Fruit fly (Drosophila melanogaster) ovary, adult (tissue): ENCODE data around the gene CG1791.

Source experiments
- CG17801 ChIP-seq: fragments of 200-800 bp; optimal IDR thresholded peaks from 2 replicates; lab custom pipeline; 2019; ENCODE audit warnings: missing biosample characterization, mild to moderate bottlenecking, missing genetic modification characterization, moderate library complexity; ENCODE audit not compliant: partially characterized antibody

The CG1791 gene

dm6 chrX:9964778-9965291, at the start of gene CG1791, which contains the start of gene CG1889:
Gene CG1791 (minus strand): TSS chrX:9964878.
Gene CG1889 (plus strand): TSS chrX:9965241.
- TF ChIP-seq CG17801 (GFP tag; lab: Kevin White, UChicago): no peak

DNA sequence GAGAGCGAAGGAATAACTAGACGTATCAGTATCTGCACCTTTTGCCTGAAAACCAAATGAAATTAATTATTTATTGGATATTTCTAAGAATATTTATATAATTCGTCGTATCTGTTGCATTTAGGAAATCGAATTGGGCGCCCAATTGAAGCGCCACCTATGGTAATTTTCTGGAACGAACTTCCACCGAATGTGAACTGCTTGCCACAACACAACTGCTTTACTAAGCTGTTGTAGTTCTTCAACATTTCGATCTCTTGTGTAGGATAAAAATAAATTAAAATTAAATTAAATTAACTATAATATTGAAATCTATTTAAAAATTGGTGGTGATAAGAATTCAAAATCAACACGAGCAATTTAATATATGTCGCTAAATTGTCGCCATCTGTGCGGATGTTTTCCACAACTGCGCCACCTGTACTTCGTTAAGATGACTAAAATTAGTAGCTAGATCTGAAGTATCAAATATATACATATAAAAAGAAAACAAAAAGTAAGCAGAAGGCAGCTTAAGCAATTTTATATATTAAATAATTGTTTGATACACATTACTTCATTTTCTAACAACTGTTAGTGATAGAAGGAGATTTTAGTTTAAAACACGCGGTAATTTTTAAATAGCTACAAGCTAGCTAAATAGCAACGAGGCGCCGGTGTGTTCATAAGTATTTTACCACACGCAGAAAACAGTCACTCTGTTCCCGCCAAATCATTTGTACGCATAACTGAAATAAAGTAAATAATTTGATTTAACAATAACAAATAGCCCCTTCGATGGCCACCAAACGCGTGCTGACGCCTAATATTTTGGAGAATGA, 45.3 kb upstream of the CG1791 start, which contains the start of gene Dna2:
Gene Dna2, plus strand, starts transcription at position 688 of the 821 bp plus-strand sequence.
- no peak for TF ChIP-seq CG17801 (GFP tag; lab: Kevin White, UChicago)

DNA sequence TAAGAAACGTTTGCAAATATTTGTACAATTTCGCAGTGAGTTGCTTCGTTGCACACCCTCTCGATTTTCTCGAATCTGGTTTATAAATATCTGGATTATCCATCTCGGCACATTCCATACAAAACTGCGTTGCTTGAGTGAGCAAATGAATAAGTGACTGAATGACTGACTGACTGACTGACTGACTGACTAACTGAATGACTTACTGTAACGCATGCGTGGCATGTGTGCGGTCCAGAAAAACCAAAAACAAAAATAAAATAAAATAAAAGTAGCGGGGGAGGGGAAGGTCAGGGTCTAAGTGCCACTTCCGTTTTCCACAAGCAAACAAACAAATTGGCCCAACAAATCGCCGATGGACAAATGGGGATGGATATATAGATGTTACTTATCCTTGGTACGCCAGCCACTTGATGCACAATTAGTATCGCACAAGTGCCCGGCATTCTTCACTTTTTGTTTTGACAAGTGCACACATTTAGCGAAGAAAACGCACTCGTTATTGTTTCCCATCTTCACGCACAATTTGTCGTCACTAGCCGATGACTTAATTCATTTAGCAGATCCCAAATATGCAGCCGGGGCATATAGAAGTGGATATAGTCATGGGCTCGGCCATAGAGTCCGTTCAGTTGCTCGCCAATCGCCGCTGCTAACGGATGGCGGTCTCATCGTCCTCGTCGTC, 44.0 kb upstream of the CG1791 start, which contains the start of gene CG33557:
Gene CG33557, plus strand, starts transcription at position 635 of the 685 bp plus-strand sequence.
- TF ChIP-seq CG17801 (GFP tag; lab: Kevin White, UChicago): no peak

DNA sequence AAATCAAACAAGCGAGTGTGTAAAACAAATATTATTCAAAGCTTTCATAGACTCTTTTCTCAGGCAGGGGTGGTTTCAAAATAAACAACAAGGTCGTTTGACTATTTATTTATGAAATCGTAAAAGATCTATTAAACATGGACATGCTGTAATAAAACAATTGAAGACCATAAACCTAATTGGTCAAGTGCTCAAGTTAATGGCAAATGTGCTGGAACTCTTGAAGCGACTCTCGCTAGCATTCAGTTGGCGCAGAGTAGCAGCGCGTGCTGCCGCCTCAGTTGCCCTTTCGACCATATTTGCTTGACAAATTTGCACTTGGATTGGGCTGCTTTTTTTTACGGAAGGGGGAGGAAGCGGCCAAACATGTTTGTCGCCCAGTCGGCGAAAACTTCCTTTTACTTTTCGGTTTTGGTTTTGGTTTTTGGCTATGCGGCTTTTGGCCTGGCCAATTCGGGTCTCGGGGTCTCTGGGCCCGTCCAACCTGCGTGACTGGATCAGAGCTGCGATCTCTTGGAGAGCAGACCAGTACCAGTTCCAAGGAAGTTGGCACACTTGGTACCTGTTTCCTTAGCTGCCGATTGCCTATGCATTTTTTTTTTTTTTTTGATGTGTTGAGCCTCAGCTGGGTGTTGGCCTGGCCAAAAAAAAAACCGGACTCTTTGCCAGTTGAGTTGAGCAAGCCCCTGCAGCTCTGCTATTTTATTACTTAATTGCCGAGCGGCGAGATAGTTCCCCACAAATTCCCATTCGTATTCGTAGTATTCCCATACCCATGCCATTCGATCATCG, 28.9 kb upstream of the CG1791 start:
- no peak for TF ChIP-seq CG17801 (GFP tag; lab: Kevin White, UChicago)

dm6 chrX:9992934-9993333, 28.3 kb upstream of the CG1791 start:
- no peak for TF ChIP-seq CG17801 (GFP tag; lab: Kevin White, UChicago)

DNA sequence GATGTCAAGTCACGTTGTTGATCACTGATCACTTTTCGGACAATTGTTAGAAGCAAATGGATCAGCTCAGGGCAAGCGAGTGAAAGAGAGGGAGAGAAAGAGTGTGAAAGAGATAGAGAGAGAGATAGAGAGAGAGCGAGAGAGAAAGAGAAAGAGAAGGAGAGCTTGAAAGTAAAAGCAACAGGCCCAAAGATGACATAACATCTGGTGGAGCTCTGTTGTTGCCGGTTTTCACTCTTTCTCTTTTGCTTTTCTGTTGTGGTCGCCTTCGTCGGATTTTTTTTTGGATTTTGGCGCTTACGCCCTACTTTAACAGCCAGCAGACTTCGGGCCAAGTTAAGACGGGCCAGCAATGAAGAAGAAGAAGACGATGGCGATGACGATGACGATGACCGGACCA, 26.3 kb upstream of the CG1791 start:
- TF ChIP-seq CG17801 (GFP tag; lab: Kevin White, UChicago): no peak

dm6 chrX:9989154-9989787, 24.6 kb upstream of the CG1791 start, which contains the start of gene CG32694:
Gene CG32694 (plus strand): TSS chrX:9989690.
- TF ChIP-seq CG17801 (GFP tag; lab: Kevin White, UChicago): no peak

DNA sequence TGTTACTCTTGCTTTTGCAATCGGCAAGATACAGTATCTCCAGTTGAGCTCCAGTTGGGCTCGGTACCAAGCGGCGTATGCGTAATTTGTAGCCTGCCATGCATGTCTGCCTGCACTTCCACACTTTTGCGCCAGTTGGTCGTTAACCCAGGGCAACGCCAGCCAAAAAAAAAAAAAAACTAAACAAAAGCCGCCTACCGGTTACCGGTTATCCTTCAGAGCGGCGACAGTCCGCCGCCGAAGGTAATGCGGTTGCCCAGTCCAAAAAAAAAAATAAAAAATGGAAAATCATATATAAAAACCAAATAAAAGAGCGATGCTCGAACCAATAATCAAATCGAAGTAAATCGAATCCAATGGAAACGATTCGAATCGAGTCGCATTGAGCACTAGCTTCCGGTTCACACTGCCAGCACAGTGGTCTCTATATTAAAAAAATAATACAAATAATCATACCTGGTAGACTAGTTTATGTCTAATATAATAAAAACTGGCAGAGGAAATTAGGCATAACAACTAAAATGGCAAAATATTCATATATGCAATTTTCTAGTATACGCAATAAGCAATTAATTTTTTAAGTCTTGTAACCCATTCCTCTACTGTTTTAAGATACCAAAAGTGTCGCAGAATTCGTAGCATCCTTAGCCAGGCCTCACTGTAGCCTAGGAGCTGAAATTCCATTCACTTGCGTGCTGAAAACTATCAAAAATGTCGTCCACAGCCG, 22.8 kb upstream of the CG1791 start:
- no peak for TF ChIP-seq CG17801 (GFP tag; lab: Kevin White, UChicago)

DNA sequence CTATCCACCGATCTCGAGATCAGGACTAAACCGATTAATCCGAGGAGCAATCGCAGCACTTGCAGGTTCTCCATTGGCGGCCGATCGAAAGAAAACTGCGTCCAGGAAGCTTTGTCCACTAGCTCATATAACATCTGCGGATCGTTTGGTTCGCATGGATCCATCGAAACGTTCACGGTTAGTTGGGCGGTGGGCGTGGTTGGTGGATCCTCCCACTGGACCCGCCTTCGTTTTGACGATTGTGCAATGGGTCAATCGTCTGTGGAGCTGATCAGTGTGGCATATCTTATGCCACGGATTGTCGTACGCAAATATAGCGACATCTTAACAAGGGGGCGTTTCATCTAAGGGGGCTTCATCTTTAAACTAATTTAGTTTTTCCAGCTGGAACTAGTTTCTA, 15.8 kb upstream of the CG1791 start, which contains the start of gene CG15252:
Gene CG15252, minus strand, starts transcription at position 101 of the 400 bp plus-strand sequence.
- TF ChIP-seq CG17801 (GFP tag; lab: Kevin White, UChicago): no peak

dm6 chrX:9977305-9977704, 12.6 kb upstream of the CG1791 start, which contains the start of gene CG43386:
Gene CG43386 (minus strand): TSS chrX:9977405.
- no peak for TF ChIP-seq CG17801 (GFP tag; lab: Kevin White, UChicago)

DNA sequence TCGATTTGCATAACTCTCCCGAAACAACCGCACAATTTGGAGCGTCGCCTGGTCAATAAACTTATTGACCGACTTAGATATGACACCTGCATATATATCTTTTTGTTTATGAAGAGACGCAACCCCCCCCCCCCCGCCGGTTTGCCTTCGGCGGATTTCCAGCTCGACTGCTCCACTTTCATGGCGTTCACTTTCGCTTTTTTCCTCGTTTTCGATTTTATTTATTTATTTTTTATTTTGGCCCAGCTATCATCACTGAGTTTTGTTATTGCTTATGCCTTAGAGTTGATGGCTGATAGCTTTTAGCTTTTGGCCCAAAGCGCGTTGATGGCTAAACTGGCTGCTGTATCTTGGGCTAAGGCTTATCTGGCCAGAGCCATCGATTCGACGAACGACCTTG, 11.3 kb upstream of the CG1791 start:
- TF ChIP-seq CG17801 (GFP tag; lab: Kevin White, UChicago): no peak

- no peak for TF ChIP-seq CG17801 (GFP tag; lab: Kevin White, UChicago)
Measured at dm6 chrX:9932296-9932892, 32.3 kb downstream of the CG1791 start.

DNA sequence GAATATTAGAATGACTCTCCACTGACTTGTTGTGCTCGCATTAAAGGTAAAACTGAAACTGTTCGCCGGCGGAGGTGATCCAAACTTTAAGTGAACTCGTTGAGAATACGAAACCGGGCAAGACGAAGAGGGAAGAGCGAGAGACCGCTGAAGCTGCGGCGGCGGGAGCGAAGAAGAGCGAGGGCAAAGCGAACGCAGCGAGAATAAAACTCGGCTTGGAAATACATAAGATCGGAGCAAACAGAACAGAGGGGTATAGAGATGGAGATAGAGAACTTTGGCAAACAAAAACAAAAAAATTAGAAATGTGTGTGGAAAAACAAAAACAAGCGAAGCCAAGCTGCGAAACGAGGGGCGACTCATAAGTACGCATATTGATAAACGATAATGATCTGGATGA, 33.8 kb downstream of the CG1791 start, which contains the start of gene Idgf4:
Gene Idgf4, minus strand, starts transcription at position 67 of the 400 bp plus-strand sequence.
- no peak for TF ChIP-seq CG17801 (GFP tag; lab: Kevin White, UChicago)
